Worm (Caenorhabditis elegans): Measurements from ENCODE around the gene Y53F4B.7.

The Y53F4B.7 gene

ce11 chrII:15025599-15026164 is 33.0 kb downstream of the Y53F4B.7 start, which contains the start of gene cmtr-1 (continued):
- TF ChIP-seq zag-1 (tag; optimal IDR thresholded peaks at IDR 0.05): peak; percentile 45
- TF ChIP-seq ztf-1 (GFP tag; conservative IDR thresholded peaks at IDR 0.05): 0 out of 2 replicates have a peak, but pooled peaks have one; percentile 26
- TF ChIP-seq gmeb-1 (tag; optimal IDR thresholded peaks at IDR 0.05): peak; percentile 95
- peak; percentile 40 for TF ChIP-seq elt-1 (tag; optimal IDR thresholded peaks at IDR 0.05)
- peak; percentile 82 for TF ChIP-seq Y55F3AM.14 (GFP tag; optimal IDR thresholded peaks at IDR 0.05)
- peak; percentile 5 for TF ChIP-seq ZK546.5 (tag; optimal IDR thresholded peaks at IDR 0.05)
- peak; percentile 98 for TF ChIP-seq nhr-21 (tag; optimal IDR thresholded peaks at IDR 0.05)
- TF ChIP-seq mab-5 (tag; optimal IDR thresholded peaks at IDR 0.05): peak; percentile 93
- peak; percentile 68 for TF ChIP-seq ztf-11 (tag; optimal IDR thresholded peaks at IDR 0.05)
- TF ChIP-seq dmd-4 (tag; optimal IDR thresholded peaks at IDR 0.05): no peak
- no peak for TF ChIP-seq mbf-1 (tag; optimal IDR thresholded peaks at IDR 0.05)
- peak; percentile 98 for TF ChIP-seq sma-9 (GFP tag; optimal IDR thresholded peaks at IDR 0.05)
- no peak for TF ChIP-seq sma-9 (tag; optimal IDR thresholded peaks at IDR 0.05)
- TF ChIP-seq aly-2 (tag; optimal IDR thresholded peaks at IDR 0.05): no peak
- peak; percentile 20 for TF ChIP-seq nhr-12 (tag; optimal IDR thresholded peaks at IDR 0.05)
- TF ChIP-seq ceh-82 (tag; optimal IDR thresholded peaks at IDR 0.05): peak; percentile 80
- peak; percentile 100 for TF ChIP-seq snpc-4 (tag; optimal IDR thresholded peaks at IDR 0.05)
- TF ChIP-seq ceh-16 (tag; optimal IDR thresholded peaks at IDR 0.05): peak; percentile 91
- peak; percentile 97 for TF ChIP-seq lin-13 (GFP tag; optimal IDR thresholded peaks at IDR 0.05)
- TF ChIP-seq fos-1 (tag; optimal IDR thresholded peaks at IDR 0.05): peak; percentile 97
- no peak for TF ChIP-seq alr-1 (tag; optimal IDR thresholded peaks at IDR 0.05)
- TF ChIP-seq R02D3.7 (tag; optimal IDR thresholded peaks at IDR 0.05): peak; percentile 51
- peak; percentile 96 for TF ChIP-seq F13H6.1 (tag; optimal IDR thresholded peaks at IDR 0.05)

ce11 chrII:15026389-15026788 is 33.7 kb downstream of the Y53F4B.7 start:
- TF ChIP-seq nhr-23 (tag; optimal IDR thresholded peaks at IDR 0.05) (no peak), unc-62 (GFP tag; optimal IDR thresholded peaks at IDR 0.05) (no peak), fos-1 (tag; optimal IDR thresholded peaks at IDR 0.05) (no peak), ztf-4 (tag; optimal IDR thresholded peaks at IDR 0.05) (no peak)

ce11 chrII:15037782-15038181 is 45.1 kb downstream of the Y53F4B.7 start, which contains the start of gene Y53F4B.14:
TSS of gene Y53F4B.14 (plus strand) at chrII:15037991.
- no peak for TF ChIP-seq nhr-25 (tag; optimal IDR thresholded peaks at IDR 0.05)
- TF ChIP-seq nhr-23 (tag; optimal IDR thresholded peaks at IDR 0.05): no peak
- no peak for TF ChIP-seq nhr-21 (tag; optimal IDR thresholded peaks at IDR 0.05)
- TF ChIP-seq F13H6.1 (tag; optimal IDR thresholded peaks at IDR 0.05): no peak
- TF ChIP-seq ztf-1 (GFP tag; conservative IDR thresholded peaks at IDR 0.05): no peak
- TF ChIP-seq unc-62 (GFP tag; optimal IDR thresholded peaks at IDR 0.05): no peak
- no peak for TF ChIP-seq aly-2 (tag; optimal IDR thresholded peaks at IDR 0.05)
- TF ChIP-seq crh-2 (tag; optimal IDR thresholded peaks at IDR 0.05): no peak
- TF ChIP-seq lin-39 (tag; optimal IDR thresholded peaks at IDR 0.05): no peak
- no peak for TF ChIP-seq mdl-1 (tag; optimal IDR thresholded peaks at IDR 0.05)
- TF ChIP-seq nhr-11 (tag; optimal IDR thresholded peaks at IDR 0.05): no peak
- TF ChIP-seq elt-1 (tag; optimal IDR thresholded peaks at IDR 0.05): no peak
- TF ChIP-seq egl-27 (tag; optimal IDR thresholded peaks at IDR 0.05): no peak
- no peak for TF ChIP-seq Y55F3AM.14 (GFP tag; optimal IDR thresholded peaks at IDR 0.05)

ce11 chrII:15039104-15039503 is 46.4 kb downstream of the Y53F4B.7 start, which contains the start of gene trip-4:
TSS of gene trip-4 (plus strand) at chrII:15039404.
- TF ChIP-seq nhr-21 (tag; optimal IDR thresholded peaks at IDR 0.05): no peak
- TF ChIP-seq nhr-237 (tag; optimal IDR thresholded peaks at IDR 0.05): no peak
- TF ChIP-seq lin-13 (GFP tag; optimal IDR thresholded peaks at IDR 0.05): no peak
- TF ChIP-seq nhr-25 (tag; optimal IDR thresholded peaks at IDR 0.05): no peak
- no peak for TF ChIP-seq dmd-4 (tag; optimal IDR thresholded peaks at IDR 0.05)
- TF ChIP-seq sem-4 (tag; optimal IDR thresholded peaks at IDR 0.05): no peak
- no peak for TF ChIP-seq nhr-11 (tag; optimal IDR thresholded peaks at IDR 0.05)
- TF ChIP-seq ama-1 (optimal IDR thresholded peaks at IDR 0.05): no peak
- no peak for TF ChIP-seq nhr-23 (tag; optimal IDR thresholded peaks at IDR 0.05)
- no peak for TF ChIP-seq skn-1 (tag; optimal IDR thresholded peaks at IDR 0.05)
- TF ChIP-seq egl-27 (tag; optimal IDR thresholded peaks at IDR 0.05): no peak
- TF ChIP-seq crh-2 (tag; optimal IDR thresholded peaks at IDR 0.05): no peak
- no peak for TF ChIP-seq nhr-6 (tag; optimal IDR thresholded peaks at IDR 0.05)
- no peak for TF ChIP-seq alr-1 (tag; optimal IDR thresholded peaks at IDR 0.05)
- no peak for TF ChIP-seq snpc-4 (tag; optimal IDR thresholded peaks at IDR 0.05)
- no peak for TF ChIP-seq Y55F3AM.14 (GFP tag; optimal IDR thresholded peaks at IDR 0.05)
- no peak for TF ChIP-seq ztf-4 (tag; optimal IDR thresholded peaks at IDR 0.05)
- TF ChIP-seq ceh-82 (tag; optimal IDR thresholded peaks at IDR 0.05): no peak
- no peak for TF ChIP-seq mab-5 (tag; optimal IDR thresholded peaks at IDR 0.05)
